Worm (Caenorhabditis elegans): ENCODE measurements around the gene C39B10.4.

C39B10.4 gene

DNA sequence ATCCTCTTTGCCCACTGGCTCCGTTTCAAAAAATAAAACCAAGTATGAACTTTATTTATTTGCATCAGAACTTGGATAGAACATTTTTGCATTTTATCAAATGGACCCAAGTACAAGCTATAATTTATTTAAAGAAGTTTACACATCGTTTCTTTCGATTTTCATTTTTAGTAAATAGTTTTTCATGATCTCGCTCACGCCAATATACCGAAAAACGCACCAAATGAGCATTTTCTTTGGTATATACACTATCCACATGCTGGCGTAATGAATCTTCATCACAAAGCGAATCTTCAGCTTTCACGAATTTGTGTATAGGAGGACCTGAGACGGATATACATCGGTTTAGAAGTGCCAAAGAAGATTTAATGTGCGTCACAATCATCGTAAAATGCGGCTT, 31.8 kb downstream of the C39B10.4 start, which contains the start of gene C39B10.7:
C39B10.7 (plus strand) TSS at position 301 of the 400 bp plus-strand sequence.
- TF ChIP-seq lin-1 (GFP tag; IDR thresholded peaks at IDR 0.05) = no peak
- no peak for TF ChIP-seq Y75B8A.6 (GFP tag; IDR thresholded peaks at IDR 0.05)
- TF ChIP-seq hif-1 (tag; optimal IDR thresholded peaks at IDR 0.05) = no peak
- no peak for TF ChIP-seq pqm-1 (tag; optimal IDR thresholded peaks at IDR 0.05)
- no peak for TF ChIP-seq lin-15B (tag; optimal IDR thresholded peaks at IDR 0.05)
- no peak for TF ChIP-seq zfp-2 (tag; optimal IDR thresholded peaks at IDR 0.05)
- no peak for TF ChIP-seq zag-1 (tag; optimal IDR thresholded peaks at IDR 0.05)
- no peak for TF ChIP-seq ceh-28 (tag; optimal IDR thresholded peaks at IDR 0.05)
- no peak for TF ChIP-seq ceh-62 (tag; optimal IDR thresholded peaks at IDR 0.05)
- TF ChIP-seq nhr-76 (tag; optimal IDR thresholded peaks at IDR 0.05) = no peak
- no peak for TF ChIP-seq egl-43 (GFP tag; IDR thresholded peaks at IDR 0.05)
- no peak for TF ChIP-seq nhr-6 (tag; optimal IDR thresholded peaks at IDR 0.05)
- TF ChIP-seq madf-9 (GFP tag; conservative IDR thresholded peaks at IDR 0.05) = no peak

- TF ChIP-seq spr-1 (tag; optimal IDR thresholded peaks at IDR 0.05) = no peak
- peak; percentile 96 for TF ChIP-seq pqm-1 (tag; optimal IDR thresholded peaks at IDR 0.05)
- TF ChIP-seq nhr-41 (GFP tag; IDR thresholded peaks at IDR 0.05) = no peak
- TF ChIP-seq php-3 (GFP tag; IDR thresholded peaks at IDR 0.05) = peak; percentile 61
- TF ChIP-seq mep-1 (tag; optimal IDR thresholded peaks at IDR 0.05) = peak; percentile 29
- TF ChIP-seq dve-1 (tag; optimal IDR thresholded peaks at IDR 0.05; ENCODE audit: insufficient read depth) = peak; percentile 83
- peak; percentile 27 for TF ChIP-seq nhr-77 (tag; optimal IDR thresholded peaks at IDR 0.05)
- TF ChIP-seq nhr-48 (tag; optimal IDR thresholded peaks at IDR 0.05) = peak; percentile 33
- TF ChIP-seq lin-15B (tag; optimal IDR thresholded peaks at IDR 0.05) = no peak
- no peak for TF ChIP-seq madf-5 (GFP tag; IDR thresholded peaks at IDR 0.05)
- peak in 1 of 2 experiments; percentile 85 for TF ChIP-seq daf-16 (GFP tag; optimal IDR thresholded peaks at IDR 0.05)
- TF ChIP-seq daf-16 (tag; optimal IDR thresholded peaks at IDR 0.05) = peak; percentile 98
- no peak for TF ChIP-seq unc-130 (GFP tag; optimal IDR thresholded peaks at IDR 0.05)
- TF ChIP-seq daf-8 (GFP tag; IDR thresholded peaks at IDR 0.05) = no peak
- peak; percentile 79 for TF ChIP-seq hlh-11 (tag; optimal IDR thresholded peaks at IDR 0.05)
- TF ChIP-seq F10B5.3 (tag; optimal IDR thresholded peaks at IDR 0.05) = no peak
- TF ChIP-seq fos-1 (tag; optimal IDR thresholded peaks at IDR 0.05) = no peak
- no peak for TF ChIP-seq lin-29 (GFP tag; IDR thresholded peaks at IDR 0.05)
- no peak for TF ChIP-seq lim-7 (GFP tag; IDR thresholded peaks at IDR 0.05)
- peak; percentile 84 for TF ChIP-seq nhr-28 (tag; optimal IDR thresholded peaks at IDR 0.05)
- no peak for TF ChIP-seq skn-1 (tag; optimal IDR thresholded peaks at IDR 0.05)
- TF ChIP-seq lin-1 (GFP tag; IDR thresholded peaks at IDR 0.05) = peak; percentile 56; the same call in 1 of the 2 replicates
- no peak for TF ChIP-seq T26A8.4 (GFP tag; IDR thresholded peaks at IDR 0.05)
- TF ChIP-seq lin-38 (GFP tag; IDR thresholded peaks at IDR 0.05) = no peak
- TF ChIP-seq lir-3 (tag; optimal IDR thresholded peaks at IDR 0.05) = no peak
- TF ChIP-seq F49E8.2 (tag; optimal IDR thresholded peaks at IDR 0.05; ENCODE audit: borderline replicate concordance) = no peak
- TF ChIP-seq nhr-42 (GFP tag; IDR thresholded peaks at IDR 0.05) = no peak
- no peak for TF ChIP-seq Y105C5A.15 (GFP tag; IDR thresholded peaks at IDR 0.05)
- no peak for TF ChIP-seq Y5F2A.4 (GFP tag; optimal IDR thresholded peaks at IDR 0.05)
- TF ChIP-seq tra-1 (GFP tag; IDR thresholded peaks at IDR 0.05) = no peak
- no peak for TF ChIP-seq ces-1 (GFP tag; optimal IDR thresholded peaks at IDR 0.05)
- peak; percentile 46 for TF ChIP-seq nhr-102 (tag; optimal IDR thresholded peaks at IDR 0.05)
- no peak for TF ChIP-seq nhr-6 (tag; optimal IDR thresholded peaks at IDR 0.05)
- TF ChIP-seq dmd-9 (GFP tag; IDR thresholded peaks at IDR 0.05) = no peak
- TF ChIP-seq lsy-2 (tag; optimal IDR thresholded peaks at IDR 0.05) = peak in 1 of 2 experiments; percentile 19
- peak; percentile 57 for TF ChIP-seq dmd-6 (GFP tag; IDR thresholded peaks at IDR 0.05)
- TF ChIP-seq unc-62 (GFP tag; optimal IDR thresholded peaks at IDR 0.05 in 1 of 2) = peak in 1 of 2 experiments; percentile 98
- no peak for TF ChIP-seq unc-62 (tag; optimal IDR thresholded peaks at IDR 0.05)
Observed at ce11 chrX:10477172-10477985, 32.6 kb downstream of the C39B10.4 start.

Measured in whole organism, L4 larva.